Worm (Caenorhabditis elegans): ENCODE data around the gene ula-1.

- TF ChIP-seq flt-1 (GFP tag; IDR thresholded peaks at IDR 0.05) (no peak), T22C8.4 (GFP tag; IDR thresholded peaks at IDR 0.05) (no peak), ztf-29 (GFP tag; IDR thresholded peaks at IDR 0.05) (no peak), tab-1 (GFP tag; IDR thresholded peaks at IDR 0.05) (no peak), klf-2 (GFP tag; conservative IDR thresholded peaks at IDR 0.05) (no peak), ztf-23 (GFP tag; IDR thresholded peaks at IDR 0.05) (no peak), med-1 (GFP tag; optimal IDR thresholded peaks at IDR 0.05; ENCODE audit: insufficient read depth) (no peak), ref-1 (GFP tag; conservative IDR thresholded peaks at IDR 0.05) (no peak)
These were observed 14.7 kb downstream of the ula-1 start, which contains the start of gene F26F4.8 for ce11 chrIII:4905405-4905804.
